Fruit fly (Drosophila melanogaster) whole organism, prepupa: ENCODE results near the gene Hmr.
A peak's percentile ranks its signal among the peaks of the same experiment; 100 is the strongest.

ENCODE experiments used
- CG10631 ChIP-seq: fragments of 200-800 bp; sonication (Bioruptor generic); optimal IDR thresholded peaks from 2 replicates; lab custom pipeline; 2016; ENCODE audit warnings: missing biosample characterization, missing genetic modification characterization
- CG11762 ChIP-seq: fragments of 200-800 bp; sonication (Bioruptor generic); optimal IDR thresholded peaks from 3 replicates; lab custom pipeline; 2016; ENCODE audit warnings: missing biosample characterization, missing genetic modification characterization; ENCODE audit not compliant: insufficient read depth
- CG11902 ChIP-seq: fragments of 200-800 bp; sonication (Bioruptor generic); optimal IDR thresholded peaks from 3 replicates; lab custom pipeline; 2016; ENCODE audit warnings: missing biosample characterization, missing genetic modification characterization
- CG16779 ChIP-seq: fragments of 200-800 bp; sonication (Bioruptor generic); optimal IDR thresholded peaks from 3 replicates; lab custom pipeline; 2017; ENCODE audit warnings: missing biosample characterization, mild to moderate bottlenecking, missing genetic modification characterization
- CG3919 ChIP-seq: fragments of 200-800 bp; sonication (Bioruptor generic); optimal IDR thresholded peaks from 3 replicates; lab custom pipeline; 2016; ENCODE audit warnings: missing biosample characterization, missing genetic modification characterization
- CG6276 ChIP-seq: fragments of 200-800 bp; sonication (Bioruptor generic); optimal IDR thresholded peaks from 2 replicates; lab custom pipeline; 2017; ENCODE audit warnings: missing biosample characterization, mild to moderate bottlenecking, missing genetic modification characterization
- CG6792 ChIP-seq: fragments of 200-800 bp; sonication (Bioruptor generic); optimal IDR thresholded peaks from 3 replicates; lab custom pipeline; 2016; ENCODE audit warnings: missing biosample characterization, missing genetic modification characterization
- CG9139 ChIP-seq: fragments of 200-800 bp; sonication (Bioruptor generic); optimal IDR thresholded peaks from 3 replicates; lab custom pipeline; 2017; ENCODE audit warnings: missing biosample characterization, mild to moderate bottlenecking, missing genetic modification characterization
- Gug ChIP-seq: fragments of 200-800 bp; sonication (Bioruptor generic); IDR thresholded peaks from 2 replicates; pipeline ENCODE4 v1.3.6; 2022; ENCODE audit warnings: missing biosample characterization, missing genetic modification characterization
- OdsH ChIP-seq: fragments of 200-800 bp; sonication (Bioruptor generic); optimal IDR thresholded peaks from 3 replicates; lab custom pipeline; 2016; ENCODE audit warnings: missing biosample characterization, missing genetic modification characterization
- Sox14 ChIP-seq: fragments of 200-800 bp; sonication (Bioruptor generic); optimal IDR thresholded peaks from 3 replicates; lab custom pipeline; 2016; ENCODE audit warnings: missing biosample characterization, missing genetic modification characterization
- fd85E ChIP-seq: fragments of 200-800 bp; sonication (Bioruptor generic); optimal IDR thresholded peaks from 3 replicates; lab custom pipeline; 2016; ENCODE audit warnings: missing biosample characterization, missing genetic modification characterization
- spab ChIP-seq: fragments of 200-800 bp; sonication (Bioruptor generic); optimal IDR thresholded peaks from 2 replicates; lab custom pipeline; 2017; ENCODE audit warnings: missing biosample characterization, mild to moderate bottlenecking, missing genetic modification characterization, missing genetic modification reagents

dm6 chrX:10602057-10602764 lies 6.6 kb upstream of the Hmr start, which contains the start of gene CG1628:
- TF ChIP-seq CG10631 (GFP tag; lab: Kevin White, UChicago) (no peak), CG11902 (GFP tag; lab: Kevin White, UChicago) (no peak), CG6276 (peak; percentile 21), OdsH (GFP tag; lab: Kevin White, UChicago) (no peak), Gug (no peak), Sox14 (GFP tag; lab: Kevin White, UChicago) (no peak), CG3919 (GFP tag; lab: Kevin White, UChicago) (peak; percentile 30), CG11762 (GFP tag; lab: Kevin White, UChicago) (no peak), CG9139 (GFP tag; lab: Kevin White, UChicago) (no peak), CG6792 (GFP tag; lab: Kevin White, UChicago) (no peak), CG16779 (tag; lab: Kevin White, UChicago) (no peak), spab (no peak), fd85E (GFP tag; lab: Kevin White, UChicago) (no peak)
